Worm (Caenorhabditis elegans): ENCODE data around the gene F43C11.7.

DNA sequence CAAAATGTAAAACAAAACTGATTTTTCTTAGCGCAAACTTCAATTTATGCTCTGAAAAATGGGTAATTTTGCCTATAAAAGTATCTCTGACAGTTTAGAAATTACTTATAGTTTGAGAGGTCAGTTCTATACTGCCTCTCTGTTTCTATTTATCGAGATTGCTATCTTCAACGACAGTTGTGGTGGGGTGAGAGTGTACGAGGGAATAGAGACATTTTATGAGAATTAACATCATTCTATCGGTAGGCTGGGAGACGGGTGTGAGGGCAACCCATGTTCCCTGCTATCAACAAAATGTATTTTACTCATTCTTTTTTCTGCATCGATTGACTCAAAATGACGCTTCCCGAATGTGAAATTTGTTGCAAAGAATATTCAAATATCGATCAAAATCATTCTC is 15.6 kb upstream of the F43C11.7 start, which contains the start of gene ZK1240.3:
- TF ChIP-seq him-1 (tag; optimal IDR thresholded peaks at IDR 0.05) (no peak), dao-5 (tag; optimal IDR thresholded peaks at IDR 0.05) (no peak)
